Fruit fly (Drosophila melanogaster) whole organism, wandering third instar larva: ENCODE results near the gene Acsf2.

ENCODE experiments used
- Abd-B ChIP-seq: fragments of >200 bp; optimal IDR thresholded peaks from 2 replicates; lab custom pipeline; 2017; ENCODE audit warnings: missing biosample characterization, missing genetic modification characterization
- dl ChIP-seq, 2 experiments: fragments of 175-275, 200-275 bp in 1 of 2; fragments of 200-275 bp in 1 of 2; sonication (Bioruptor generic); optimal IDR thresholded peaks; lab custom pipeline; 2018; ENCODE audit warnings: mild to moderate bottlenecking in 2 of 2, missing biosample characterization in 2 of 2, missing genetic modification characterization in 2 of 2, moderate library complexity in 2 of 2; ENCODE audit not compliant: partially characterized antibody in 2 of 2, insufficient read depth in 1 of 2
- dmrt93B ChIP-seq: fragments of 200-800 bp; sonication (Bioruptor generic); optimal IDR thresholded peaks from 2 replicates; lab custom pipeline; 2018; ENCODE audit warnings: missing biosample characterization, mild to moderate bottlenecking, missing genetic modification characterization
- ey ChIP-seq: fragments of 200-800 bp; sonication (Bioruptor generic); optimal IDR thresholded peaks from 2 replicates; lab custom pipeline; 2016; ENCODE audit warnings: missing biosample characterization, missing genetic modification characterization
- pan ChIP-seq: fragments of >200 bp; optimal IDR thresholded peaks from 2 replicates; lab custom pipeline; 2017
- psq ChIP-seq: fragments of 200-800 bp; sonication (Bioruptor generic); optimal IDR thresholded peaks from 3 replicates; lab custom pipeline; 2017; ENCODE audit warnings: missing biosample characterization, mild to moderate bottlenecking, missing genetic modification characterization, moderate library complexity

DNA sequence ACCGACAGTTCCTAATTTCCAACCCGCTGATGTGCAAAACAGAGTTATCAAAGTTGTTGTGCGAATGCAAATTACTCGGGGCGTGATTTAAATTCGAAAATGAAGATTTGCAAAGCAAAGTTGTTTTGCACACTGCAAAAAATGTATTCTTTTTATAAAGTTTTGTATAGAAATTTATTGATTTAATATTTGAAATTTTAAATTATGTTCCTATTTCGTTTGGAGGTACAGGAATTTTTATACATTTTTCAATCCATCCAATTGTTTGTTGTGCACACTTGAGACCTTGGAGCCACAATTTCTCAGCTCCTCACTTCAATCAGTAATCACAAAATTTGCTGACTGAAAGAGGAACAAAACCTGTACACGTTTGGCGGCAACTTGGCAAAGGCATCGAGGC is 33.0 kb upstream of the Acsf2 start:
- TF ChIP-seq ey (GFP tag; lab: Kevin White, UChicago) = no peak
- TF ChIP-seq Abd-B (GFP tag; lab: Kevin White, UChicago) = no peak
- TF ChIP-seq pan (lab: Kevin White, UChicago) = no peak
- no peak for TF ChIP-seq dmrt93B (GFP tag; lab: Kevin White, UChicago)
- TF ChIP-seq psq (GFP tag; lab: Kevin White, UChicago) = no peak
- no peak for TF ChIP-seq dl (GFP tag; optimal IDR thresholded peaks at IDR 0.05; lab: Kevin White, UChicago; ENCODE audit: insufficient read depth in 1 of 2, partially characterized antibody in 2 of 2)
